Fruit fly (Drosophila melanogaster) whole organism: Measurements from ENCODE around the gene CG7239.

Source experiments
- CG8478 ChIP-seq: fragments of >200 bp; optimal IDR thresholded peaks from 2 replicates; lab custom pipeline; 2018; ENCODE audit warnings: inconsistent platforms
- pan ChIP-seq: fragments of >200 bp; optimal IDR thresholded peaks from 2 replicates; lab custom pipeline; 2017
- usp ChIP-seq: fragments of >200 bp; optimal IDR thresholded peaks from 2 replicates; lab custom pipeline; 2017; ENCODE audit warnings: missing biosample characterization, missing genetic modification characterization, mixed read lengths

DNA sequence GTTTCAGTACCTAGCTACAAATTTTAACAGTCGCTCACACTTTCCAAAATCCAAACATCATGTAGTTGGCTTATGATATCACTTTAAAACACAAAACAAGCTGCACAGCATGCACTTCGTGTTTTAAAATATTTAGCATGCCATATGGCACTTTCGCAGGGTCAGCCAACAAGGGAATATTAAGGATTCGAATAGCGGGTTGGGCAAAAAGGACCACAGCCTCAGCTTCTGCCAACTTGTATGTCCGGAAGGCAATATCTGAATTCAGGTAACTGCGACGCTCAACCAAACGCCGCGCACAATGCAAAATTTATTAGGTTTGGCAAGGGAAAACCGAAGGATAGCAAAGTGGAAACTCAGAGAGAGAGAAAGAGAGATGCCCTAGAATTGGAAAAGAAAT, 12.8 kb upstream of the CG7239 start:
- TF ChIP-seq pan (lab: Kevin White, UChicago) (no peak), usp (GFP tag; lab: Kevin White, UChicago) (no peak), CG8478 (no peak)
